Worm (Caenorhabditis elegans) whole organism, midembryonic: ENCODE measurements around the gene cand-1.

Source experiments
- T22C8.4 ChIP-seq: fragments of 200-800 bp; sonication (Bioruptor generic); IDR thresholded peaks from 2 replicates; pipeline ENCODE4 v1.3.6; 2022; ENCODE audit warnings: missing genetic modification characterization, missing compliant biosample characterization
- ref-1 ChIP-seq: fragments of 200-800 bp; sonication (Bioruptor generic); conservative IDR thresholded peaks from 2 replicates; pipeline ENCODE4 v1.3.6; 2022; ENCODE audit warnings: missing genetic modification reagents, missing genetic modification characterization, missing compliant biosample characterization
- tab-1 ChIP-seq: fragments of 200-800 bp; sonication (Bioruptor generic); IDR thresholded peaks from 2 replicates; pipeline ENCODE4 v1.3.6; 2022; ENCODE audit warnings: missing genetic modification characterization, missing compliant biosample characterization

DNA sequence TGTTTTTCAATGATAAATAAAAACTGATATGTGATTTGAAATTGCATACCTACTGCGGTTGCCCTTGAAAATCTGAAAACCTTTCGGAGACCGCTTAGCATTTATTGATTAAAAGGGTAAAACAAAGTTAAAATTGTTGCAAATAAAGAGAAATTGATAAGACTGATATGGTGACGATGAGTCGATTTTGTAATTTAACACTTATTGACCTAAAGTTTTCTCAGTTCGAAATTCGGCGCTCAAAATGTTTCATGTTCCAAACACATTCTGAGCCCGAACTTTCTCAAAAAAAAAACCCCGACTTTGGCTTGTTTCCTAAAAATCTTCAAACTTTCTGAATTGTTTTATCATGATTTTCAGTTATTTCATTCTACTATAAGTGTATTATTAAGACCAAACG, 38.3 kb downstream of the cand-1 start, which contains the start of gene clec-40:
- TF ChIP-seq T22C8.4 = no peak
- no peak for TF ChIP-seq tab-1
- no peak for TF ChIP-seq ref-1
